Worm (Caenorhabditis elegans) whole organism, L4 larva: ENCODE results near the gene act-2.

ENCODE experiments used
- F44E2.7 ChIP-seq: fragments of 200-800 bp; sonication (Bioruptor generic); IDR thresholded peaks from 2 replicates; pipeline ENCODE4 v2.1.2; 2022; ENCODE audit warnings: missing genetic modification characterization, missing compliant biosample characterization
- T26A8.4 ChIP-seq: fragments of 200-800 bp; sonication (Bioruptor generic); IDR thresholded peaks from 2 replicates; pipeline ENCODE4 v1.3.6; 2022; ENCODE audit warnings: missing genetic modification characterization, missing compliant biosample characterization
- Y105C5A.15 ChIP-seq: fragments of 200-800 bp; sonication (Bioruptor generic); IDR thresholded peaks from 2 replicates; pipeline ENCODE4 v1.3.6; 2022; ENCODE audit warnings: missing genetic modification characterization, missing compliant biosample characterization
- ZK337.2 ChIP-seq: fragments of 200-800 bp; sonication (Bioruptor generic); IDR thresholded peaks from 2 replicates; pipeline ENCODE4 v1.3.6; 2022; ENCODE audit warnings: missing genetic modification reagents, missing genetic modification characterization, missing compliant biosample characterization
- aha-1 ChIP-seq: fragments of 150-350 bp; peaks from one replicate; lab custom pipeline; 2014; ENCODE audit warnings: missing biosample characterization, missing genetic modification characterization
- aly-2 ChIP-seq: sonication (generic microtip); optimal IDR thresholded peaks from 2 replicates; lab custom pipeline; 2018; ENCODE audit warnings: missing biosample characterization, missing genetic modification characterization
- attf-4 ChIP-seq: sonication (generic microtip); optimal IDR thresholded peaks from 3 replicates; lab custom pipeline; 2017; ENCODE audit warnings: missing biosample characterization, missing genetic modification characterization
- ceh-44 ChIP-seq: fragments of 200-800 bp; sonication (Bioruptor generic); IDR thresholded peaks from 2 replicates; pipeline ENCODE4 v1.3.6; 2022; ENCODE audit warnings: missing genetic modification reagents, missing genetic modification characterization, missing compliant biosample characterization
- ceh-82 ChIP-seq: sonication (generic microtip); optimal IDR thresholded peaks from 2 replicates; lab custom pipeline; 2017; ENCODE audit warnings: missing biosample characterization, missing genetic modification characterization
- cey-2 ChIP-seq: sonication (generic microtip); optimal IDR thresholded peaks from 3 replicates; lab custom pipeline; 2017; ENCODE audit warnings: missing genetic modification characterization, mild to moderate bottlenecking, missing compliant biosample characterization, antibody characterized with exemption, borderline replicate concordance; ENCODE audit not compliant: insufficient read depth
- daf-16 ChIP-seq, 3 experiments: sonication (generic microtip); optimal IDR thresholded peaks; 2 replicates each; lab custom pipeline; 2016 to 2017; ENCODE audit warnings: missing genetic modification characterization in 3 of 3, missing genetic modification reagents in 3 of 3, mild to moderate bottlenecking in 2 of 3, missing compliant biosample characterization in 2 of 3, missing biosample characterization in 1 of 3, moderate library complexity in 1 of 3
- daf-19 ChIP-seq: fragments of 200-800 bp; sonication (Bioruptor generic); conservative IDR thresholded peaks from 2 replicates; pipeline ENCODE4 v1.3.6; 2022; ENCODE audit warnings: missing genetic modification characterization, missing compliant biosample characterization
- dpl-1 ChIP-seq: fragments of 150-350 bp; optimal IDR thresholded peaks from 2 replicates; lab custom pipeline; 2014; ENCODE audit warnings: missing biosample characterization, missing genetic modification reagents, missing genetic modification characterization
- duxl-1 ChIP-seq: sonication (generic microtip); optimal IDR thresholded peaks from 2 replicates; lab custom pipeline; 2016; ENCODE audit warnings: mild to moderate bottlenecking, missing genetic modification characterization, moderate library complexity, missing compliant biosample characterization; ENCODE audit not compliant: poor library complexity
- egl-43 ChIP-seq: fragments of 200-800 bp; sonication (Bioruptor generic); IDR thresholded peaks from 2 replicates; pipeline ENCODE4 v1.3.6; 2022; ENCODE audit warnings: missing genetic modification reagents, missing genetic modification characterization, missing compliant biosample characterization
- fos-1 ChIP-seq: fragments of 150-350 bp; optimal IDR thresholded peaks from 2 replicates; lab custom pipeline; 2014; ENCODE audit warnings: missing biosample characterization, missing genetic modification characterization
- hmg-1.1 ChIP-seq: fragments of 200-800 bp; sonication (Bioruptor generic); IDR thresholded peaks from 2 replicates; pipeline ENCODE4 v1.3.6; 2022; ENCODE audit warnings: missing genetic modification reagents, missing genetic modification characterization, missing compliant biosample characterization
- lsy-2 ChIP-seq, 2 experiments: fragments of 150-350 bp in 1 of 2; sonication (generic microtip) in 1 of 2; optimal IDR thresholded peaks; 2 replicates each; lab custom pipeline; 2014 to 2017; ENCODE audit warnings: missing biosample characterization in 2 of 2, missing genetic modification characterization in 2 of 2
- mdl-1 ChIP-seq, 2 experiments: fragments of 150-350 bp in 1 of 2; sonication (generic microtip) in 1 of 2; optimal IDR thresholded peaks; 2 replicates each; lab custom pipeline; 2014 to 2017; ENCODE audit warnings: missing biosample characterization in 2 of 2, missing genetic modification characterization in 2 of 2
- mxl-3 ChIP-seq: fragments of 200-800 bp; sonication (Bioruptor generic); optimal IDR thresholded peaks from 2 replicates; lab custom pipeline; 2018; ENCODE audit warnings: mild to moderate bottlenecking, missing genetic modification characterization, missing compliant biosample characterization
- nhr-111 ChIP-seq: fragments of 200-800 bp; sonication (Bioruptor generic); optimal IDR thresholded peaks from 2 replicates; lab custom pipeline; 2018; ENCODE audit warnings: mild to moderate bottlenecking, missing genetic modification characterization, missing compliant biosample characterization
- nhr-237 ChIP-seq: sonication (generic microtip); optimal IDR thresholded peaks from 2 replicates; lab custom pipeline; 2017; ENCODE audit warnings: missing biosample characterization, missing genetic modification characterization
- nhr-28 ChIP-seq: fragments of 150-350 bp; optimal IDR thresholded peaks from 2 replicates; lab custom pipeline; 2014; ENCODE audit warnings: missing biosample characterization, missing genetic modification characterization
- nhr-41 ChIP-seq: fragments of 200-800 bp; sonication (Bioruptor generic); IDR thresholded peaks from 2 replicates; pipeline ENCODE4 v1.3.6; 2022; ENCODE audit warnings: missing genetic modification reagents, missing genetic modification characterization, missing compliant biosample characterization
- nhr-48 ChIP-seq: sonication (generic microtip); optimal IDR thresholded peaks from 2 replicates; lab custom pipeline; 2016; ENCODE audit warnings: mild to moderate bottlenecking, missing genetic modification characterization, missing compliant biosample characterization
- nhr-77 ChIP-seq: fragments of 150-350 bp; optimal IDR thresholded peaks from 2 replicates; lab custom pipeline; 2014; ENCODE audit warnings: missing biosample characterization, missing genetic modification characterization
- pha-4 ChIP-seq, 2 experiments: fragments of 150-350 bp in 1 of 2; fragments of 200-800 bp in 1 of 2; sonication (Bioruptor generic) in 1 of 2; IDR thresholded peaks in 1 of 2; optimal IDR thresholded peaks in 1 of 2; 2 replicates each; pipeline versions ENCODE4 v1.3.6 to Lab custom; 2014 to 2022; ENCODE audit warnings: missing genetic modification characterization in 2 of 2, missing genetic modification reagents in 2 of 2, missing biosample characterization in 1 of 2, missing compliant biosample characterization in 1 of 2
- rbr-2 ChIP-seq: sonication (generic microtip); optimal IDR thresholded peaks from 2 replicates; lab custom pipeline; 2016; ENCODE audit warnings: missing genotype, missing genetic modification characterization, missing compliant biosample characterization
- set-16 ChIP-seq: fragments of 200-800 bp; sonication (Bioruptor generic); IDR thresholded peaks from 2 replicates; pipeline ENCODE4 v1.3.6; 2022; ENCODE audit warnings: missing genetic modification reagents, missing genetic modification characterization, missing compliant biosample characterization
- unc-62 ChIP-seq, 3 experiments: fragments of 150-350 bp in 1 of 3; sonication (generic microtip); optimal IDR thresholded peaks in 2 of 3; peaks in 1 of 3; 1 replicate in 1 of 3; 2 replicates in 2 of 3; lab custom pipeline; 2014 to 2017; ENCODE audit warnings: missing biosample characterization in 3 of 3, missing genetic modification characterization in 3 of 3, missing genetic modification reagents in 3 of 3, missing genotype in 1 of 3
- vab-7 ChIP-seq: fragments of 200-800 bp; sonication (Bioruptor generic); IDR thresholded peaks from 2 replicates; pipeline ENCODE4 v1.3.6; 2022; ENCODE audit warnings: missing genetic modification reagents, missing genetic modification characterization, missing compliant biosample characterization
- zip-2 ChIP-seq: fragments of 150-350 bp; optimal IDR thresholded peaks from 2 replicates; lab custom pipeline; 2014; ENCODE audit warnings: missing biosample characterization, missing genetic modification characterization

act-2 gene

DNA sequence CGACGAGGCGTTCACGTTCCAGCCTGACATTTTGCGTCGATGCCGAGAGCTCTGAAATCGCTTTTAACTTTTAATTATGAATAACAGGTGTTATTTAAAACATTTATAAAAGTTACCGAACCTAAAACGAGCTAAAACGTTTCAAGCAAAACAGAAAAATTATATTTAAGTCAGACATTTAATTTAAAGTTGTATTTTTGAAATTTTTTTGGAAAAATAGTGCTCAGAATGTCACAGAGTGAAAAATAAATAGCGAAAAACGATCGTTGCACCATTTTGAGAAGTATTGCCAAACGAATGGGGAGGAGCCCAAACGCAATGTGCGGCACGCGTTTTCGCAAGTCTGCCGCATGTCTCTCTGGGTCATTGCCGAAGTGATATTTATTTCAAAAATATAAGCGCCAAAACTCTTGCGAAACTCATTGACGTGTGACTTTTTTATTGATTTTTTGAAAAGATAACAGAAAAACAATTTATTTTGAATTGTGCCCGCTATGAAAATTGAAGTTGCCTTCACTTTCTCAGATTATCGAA lies 35.2 kb upstream of the act-2 start, which contains the start of gene erfa-3 (continued):
- TF ChIP-seq zip-2 (tag; lab: Kevin White, UChicago) (peak; percentile 26), pha-4 (GFP tag; IDR thresholded peaks at IDR 0.05; lab: Robert Waterston, UW) (peak; percentile 36; the same call in 1 of the 2 replicates), pha-4 (tag; optimal IDR thresholded peaks at IDR 0.05; lab: Kevin White, UChicago) (no peak), mdl-1 (tag; optimal IDR thresholded peaks at IDR 0.05; lab: Kevin White, UChicago) (no peak), unc-62 (GFP tag; optimal IDR thresholded peaks at IDR 0.05 in 1 of 2; lab: Kevin White, UChicago) (peak in 1 of 2 experiments; percentile 34), unc-62 (tag; optimal IDR thresholded peaks at IDR 0.05; lab: Kevin White, UChicago) (no peak), Y105C5A.15 (GFP tag; lab: Robert Waterston, UW) (0 out of 2 replicates have a peak, but pooled peaks have one; percentile 51), T26A8.4 (GFP tag; lab: Robert Waterston, UW) (peak; percentile 61; the same call in 1 of the 2 replicates), hmg-1.1 (peak; percentile 70), F44E2.7 (no peak), duxl-1 (peak; percentile 79), nhr-41 (no peak), dpl-1 (GFP tag; lab: Kevin White, UChicago) (peak; percentile 71), mxl-3 (peak; percentile 49), ceh-44 (no peak; the same call in 1 of the 2 replicates), nhr-77 (no peak), cey-2 (tag; lab: Kevin White, UChicago) (no peak), ceh-82 (tag; lab: Kevin White, UChicago) (no peak), lsy-2 (tag; optimal IDR thresholded peaks at IDR 0.05; lab: Kevin White, UChicago) (peak in 1 of 2 experiments; percentile 73), nhr-28 (tag; lab: Kevin White, UChicago) (peak; percentile 48), aly-2 (tag; lab: Kevin White, UChicago) (no peak)

DNA sequence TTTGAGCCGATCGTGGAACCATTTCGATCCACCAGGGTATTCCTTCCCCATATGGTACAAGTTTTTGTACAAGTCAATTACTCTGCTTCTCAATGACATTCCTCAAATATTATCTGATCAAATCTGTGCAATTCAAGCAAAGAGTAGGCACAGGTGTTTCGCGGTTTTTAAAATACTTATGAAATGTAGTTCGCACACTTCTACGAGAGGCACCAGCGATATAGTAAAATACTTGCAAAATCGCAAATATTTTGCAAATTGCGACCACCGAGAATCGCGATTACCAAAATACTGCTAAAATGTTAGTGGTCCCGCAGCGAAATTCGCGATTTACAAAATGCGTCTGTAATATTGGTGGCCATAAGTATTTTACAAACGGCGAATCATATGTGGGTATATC lies 31.7 kb upstream of the act-2 start, which contains the start of gene Y42A5A.5:
Gene Y42A5A.5 (minus strand): TSS at position 101 of the 400 bp plus-strand sequence.
- TF ChIP-seq aha-1 (tag; lab: Kevin White, UChicago): peak; percentile 58

DNA sequence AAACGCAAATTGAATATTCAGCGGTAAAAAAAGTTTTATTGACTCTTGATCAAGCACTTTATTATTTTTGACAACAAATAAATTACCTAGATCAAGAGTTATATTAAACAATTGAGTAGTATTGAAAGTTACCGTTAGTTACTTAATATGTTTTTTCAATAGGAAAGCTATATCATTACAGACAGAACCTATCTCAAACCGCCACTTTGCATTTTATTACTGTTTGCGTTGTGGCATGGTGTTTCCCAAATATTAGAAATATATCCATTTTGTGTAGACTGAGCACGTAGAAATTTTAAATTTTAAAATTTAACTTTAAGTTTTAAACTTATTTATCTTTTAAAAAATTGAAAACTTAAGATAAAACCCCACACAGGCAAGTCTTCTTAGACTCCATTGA lies 26.5 kb upstream of the act-2 start:
- no peak for TF ChIP-seq ZK337.2
- peak in 1 of 2 experiments; percentile 90 for TF ChIP-seq unc-62 (GFP tag; optimal IDR thresholded peaks at IDR 0.05 in 1 of 2; lab: Kevin White, UChicago)
- TF ChIP-seq unc-62 (tag; optimal IDR thresholded peaks at IDR 0.05; lab: Kevin White, UChicago): no peak
- TF ChIP-seq, all 104 proteins: peak for 1

DNA sequence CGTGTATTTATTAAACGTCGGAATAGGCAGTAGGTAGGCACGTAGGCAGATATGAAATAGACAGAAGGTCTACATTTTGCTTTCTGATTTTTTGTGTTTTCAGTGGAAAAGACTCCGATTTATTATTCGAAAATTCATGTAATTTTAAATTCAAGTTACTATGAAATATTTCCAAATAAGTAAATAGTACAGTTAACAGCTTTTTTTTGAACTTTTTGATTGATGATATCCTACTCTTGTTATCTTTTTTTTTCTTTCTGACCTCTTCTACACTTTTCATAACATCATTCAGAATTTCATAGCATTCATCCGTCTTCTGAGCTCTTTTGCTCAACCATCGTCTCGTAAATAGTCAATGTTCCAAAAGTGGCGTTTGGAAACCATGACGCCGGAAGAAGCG lies 20.6 kb upstream of the act-2 start, which contains the start of gene cdkl-1:
Gene cdkl-1 (plus strand): TSS at position 301 of the 400 bp plus-strand sequence.
- no peak for TF ChIP-seq nhr-237 (tag; lab: Kevin White, UChicago)
- TF ChIP-seq rbr-2 (tag; lab: Kevin White, UChicago): no peak
- TF ChIP-seq attf-4 (tag; lab: Kevin White, UChicago): no peak
- no peak for TF ChIP-seq egl-43
- no peak for TF ChIP-seq nhr-111 (GFP tag; lab: Kevin White, UChicago)
- no peak for TF ChIP-seq daf-19 (GFP tag; lab: Robert Waterston, UW)
- TF ChIP-seq set-16 (GFP tag; lab: Robert Waterston, UW): no peak
- TF ChIP-seq fos-1 (tag; lab: Kevin White, UChicago): no peak
- TF ChIP-seq nhr-48 (tag; lab: Kevin White, UChicago): no peak
- TF ChIP-seq vab-7 (GFP tag; lab: Robert Waterston, UW): no peak
- TF ChIP-seq daf-16 (GFP tag; optimal IDR thresholded peaks at IDR 0.05; lab: Kevin White, UChicago): no peak
- no peak for TF ChIP-seq daf-16 (tag; optimal IDR thresholded peaks at IDR 0.05; lab: Kevin White, UChicago)
